Worm (Caenorhabditis elegans) whole organism, L3 larva: ENCODE data around the gene snf-11.

Source experiments
- R02D3.7 ChIP-seq: fragments of 150-350 bp; optimal IDR thresholded peaks from 2 replicates; lab custom pipeline; 2014; ENCODE audit warnings: missing biosample characterization, missing genetic modification characterization
- fkh-10 ChIP-seq: sonication (generic microtip); optimal IDR thresholded peaks from 2 replicates; lab custom pipeline; 2017; ENCODE audit warnings: missing biosample characterization, missing genetic modification reagents, missing genetic modification characterization
- mdl-1 ChIP-seq: fragments of 150-350 bp; optimal IDR thresholded peaks from 2 replicates; lab custom pipeline; 2014; ENCODE audit warnings: missing biosample characterization, missing genetic modification characterization
- nhr-76 ChIP-seq: fragments of 150-350 bp; sonication (generic microtip); optimal IDR thresholded peaks from 5 replicates; lab custom pipeline; 2014; ENCODE audit warnings: missing biosample characterization, missing genetic modification characterization
- pqm-1 ChIP-seq: fragments of 150-350 bp; optimal IDR thresholded peaks from 2 replicates; lab custom pipeline; 2017; ENCODE audit warnings: missing biosample characterization, missing genetic modification characterization, inconsistent platforms
- sea-2 ChIP-seq: fragments of 150-350 bp; sonication (generic microtip); optimal IDR thresholded peaks from 4 replicates; lab custom pipeline; 2014; ENCODE audit warnings: missing biosample characterization, missing genetic modification reagents, missing genetic modification characterization
- unc-62 ChIP-seq: fragments of 150-350 bp; sonication (generic microtip); optimal IDR thresholded peaks from 4 replicates; lab custom pipeline; 2014; ENCODE audit warnings: missing biosample characterization, missing genetic modification reagents, missing genetic modification characterization

DNA sequence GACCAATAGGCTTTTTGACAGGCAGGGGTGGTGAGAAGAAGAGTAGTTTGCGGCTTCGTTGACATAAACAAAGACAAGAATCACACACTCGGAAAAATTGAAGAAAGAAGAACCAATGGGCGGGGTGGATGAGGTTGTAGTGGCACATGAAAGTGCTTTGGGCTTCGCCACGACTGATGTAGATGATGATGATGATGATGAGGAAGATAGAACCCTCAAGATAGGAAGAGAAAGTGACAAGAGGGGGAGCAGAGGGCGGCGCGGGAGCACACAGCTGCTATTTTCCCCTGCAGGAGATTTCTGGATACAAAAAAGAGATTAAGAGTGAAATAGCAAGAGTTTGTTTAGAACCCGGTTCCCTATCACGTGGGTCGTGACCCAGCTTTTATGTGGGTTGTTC, 669 bp upstream of the snf-11 start:
- no peak for TF ChIP-seq fkh-10 (GFP tag; lab: Kevin White, UChicago)
- no peak for TF ChIP-seq sea-2 (GFP tag; lab: Kevin White, UChicago)
- no peak for TF ChIP-seq nhr-76 (tag; lab: Kevin White, UChicago)
- TF ChIP-seq pqm-1 (tag; lab: Kevin White, UChicago) = no peak
- TF ChIP-seq mdl-1 (tag; lab: Kevin White, UChicago) = no peak
- no peak for TF ChIP-seq R02D3.7
- TF ChIP-seq unc-62 (GFP tag; lab: Kevin White, UChicago) = no peak
